Fruit fly (Drosophila melanogaster): ENCODE results near the gene Snmp2.

The Snmp2 gene

dm6 chr3L:7742941-7743340 is at the start of gene Snmp2:
Gene Snmp2 (minus strand): TSS chr3L:7743041.
- TF ChIP-seq ttk (optimal IDR thresholded peaks at IDR 0.05): no peak
- TF ChIP-seq Myc (optimal IDR thresholded peaks at IDR 0.05): no peak
- TF ChIP-seq insv (optimal IDR thresholded peaks at IDR 0.05): no peak
- TF ChIP-seq psq (optimal IDR thresholded peaks at IDR 0.05): no peak
- TF ChIP-seq h (optimal IDR thresholded peaks at IDR 0.05): no peak
- TF ChIP-seq Sin3A (optimal IDR thresholded peaks at IDR 0.05): no peak

dm6 chr3L:7792249-7792648 is 49.4 kb upstream of the Snmp2 start:
- no peak for TF ChIP-seq Myc (optimal IDR thresholded peaks at IDR 0.05)
- TF ChIP-seq insv (optimal IDR thresholded peaks at IDR 0.05): no peak
- TF ChIP-seq ttk (optimal IDR thresholded peaks at IDR 0.05): no peak
- no peak for TF ChIP-seq h (optimal IDR thresholded peaks at IDR 0.05)
- no peak for TF ChIP-seq Sin3A (optimal IDR thresholded peaks at IDR 0.05)
- no peak for TF ChIP-seq psq (optimal IDR thresholded peaks at IDR 0.05)

- TF ChIP-seq h (optimal IDR thresholded peaks at IDR 0.05) (no peak), Myc (optimal IDR thresholded peaks at IDR 0.05) (no peak), insv (optimal IDR thresholded peaks at IDR 0.05) (no peak), psq (optimal IDR thresholded peaks at IDR 0.05) (no peak), Sin3A (optimal IDR thresholded peaks at IDR 0.05) (no peak)
Observed at dm6 chr3L:7790224-7790623, 47.4 kb upstream of the Snmp2 start.

- TF ChIP-seq h (optimal IDR thresholded peaks at IDR 0.05) (no peak), Myc (optimal IDR thresholded peaks at IDR 0.05) (no peak), Sin3A (optimal IDR thresholded peaks at IDR 0.05) (no peak), insv (optimal IDR thresholded peaks at IDR 0.05) (no peak), psq (optimal IDR thresholded peaks at IDR 0.05) (no peak), ttk (optimal IDR thresholded peaks at IDR 0.05) (no peak)
Observed at dm6 chr3L:7787788-7788406, 45.1 kb upstream of the Snmp2 start.

dm6 chr3L:7786989-7787388 is 44.1 kb upstream of the Snmp2 start:
- no peak for TF ChIP-seq psq (optimal IDR thresholded peaks at IDR 0.05)
- TF ChIP-seq insv (optimal IDR thresholded peaks at IDR 0.05): no peak
- no peak for TF ChIP-seq Sin3A (optimal IDR thresholded peaks at IDR 0.05)
- TF ChIP-seq h (optimal IDR thresholded peaks at IDR 0.05): no peak
- TF ChIP-seq Myc (optimal IDR thresholded peaks at IDR 0.05): no peak
- no peak for TF ChIP-seq ttk (optimal IDR thresholded peaks at IDR 0.05)

dm6 chr3L:7786263-7786662 is 43.4 kb upstream of the Snmp2 start:
- TF ChIP-seq psq (optimal IDR thresholded peaks at IDR 0.05): no peak
- no peak for TF ChIP-seq insv (optimal IDR thresholded peaks at IDR 0.05)
- TF ChIP-seq Myc (optimal IDR thresholded peaks at IDR 0.05): no peak
- no peak for TF ChIP-seq Sin3A (optimal IDR thresholded peaks at IDR 0.05)
- TF ChIP-seq h (optimal IDR thresholded peaks at IDR 0.05): no peak
- TF ChIP-seq ttk (optimal IDR thresholded peaks at IDR 0.05): no peak

- TF ChIP-seq insv (optimal IDR thresholded peaks at IDR 0.05) (no peak), h (optimal IDR thresholded peaks at IDR 0.05) (no peak), Sin3A (optimal IDR thresholded peaks at IDR 0.05) (no peak)
Observed at dm6 chr3L:7783383-7783782, 40.5 kb upstream of the Snmp2 start.

- TF ChIP-seq insv (optimal IDR thresholded peaks at IDR 0.05): no peak
- no peak for TF ChIP-seq Sin3A (optimal IDR thresholded peaks at IDR 0.05)
- TF ChIP-seq Myc (optimal IDR thresholded peaks at IDR 0.05): no peak
- TF ChIP-seq h (optimal IDR thresholded peaks at IDR 0.05): no peak
Observed at dm6 chr3L:7782051-7782682, 39.3 kb upstream of the Snmp2 start.

- no peak for TF ChIP-seq Sin3A (optimal IDR thresholded peaks at IDR 0.05)
Observed at dm6 chr3L:7781353-7782050, 38.7 kb upstream of the Snmp2 start.

- TF ChIP-seq ttk (optimal IDR thresholded peaks at IDR 0.05) (no peak), Sin3A (optimal IDR thresholded peaks at IDR 0.05) (no peak), psq (optimal IDR thresholded peaks at IDR 0.05) (no peak)
Observed at dm6 chr3L:7775365-7775905, 32.6 kb upstream of the Snmp2 start, which contains the start of gene Clk. Gene Clk (minus strand): TSS chr3L:7775603.

dm6 chr3L:7774698-7775097 is 31.9 kb upstream of the Snmp2 start:
- no peak for TF ChIP-seq Sin3A (optimal IDR thresholded peaks at IDR 0.05)
- no peak for TF ChIP-seq ttk (optimal IDR thresholded peaks at IDR 0.05)
- TF ChIP-seq h (optimal IDR thresholded peaks at IDR 0.05): no peak
- TF ChIP-seq psq (optimal IDR thresholded peaks at IDR 0.05): no peak
- TF ChIP-seq Myc (optimal IDR thresholded peaks at IDR 0.05): no peak
- TF ChIP-seq insv (optimal IDR thresholded peaks at IDR 0.05): no peak

- no peak for TF ChIP-seq Myc (optimal IDR thresholded peaks at IDR 0.05)
- no peak for TF ChIP-seq Sin3A (optimal IDR thresholded peaks at IDR 0.05)
- no peak for TF ChIP-seq insv (optimal IDR thresholded peaks at IDR 0.05)
- TF ChIP-seq ttk (optimal IDR thresholded peaks at IDR 0.05): no peak
- no peak for TF ChIP-seq h (optimal IDR thresholded peaks at IDR 0.05)
- TF ChIP-seq psq (optimal IDR thresholded peaks at IDR 0.05): no peak
Observed at dm6 chr3L:7773529-7773928, 30.7 kb upstream of the Snmp2 start.

All from Kc167 (cell line).